Worm (Caenorhabditis elegans) whole organism, L2 larva: ENCODE results near the gene K08E4.7.

ENCODE experiments used
- egl-27 ChIP-seq: sonication (generic microtip); optimal IDR thresholded peaks from 3 replicates; lab custom pipeline; 2017; ENCODE audit warnings: missing biosample characterization, missing genetic modification reagents, missing genetic modification characterization
- elt-3 ChIP-seq: sonication (generic microtip); optimal IDR thresholded peaks from 2 replicates; lab custom pipeline; 2017; ENCODE audit warnings: missing biosample characterization, missing genetic modification characterization
- fos-1 ChIP-seq: fragments of 150-350 bp; optimal IDR thresholded peaks from 2 replicates; lab custom pipeline; 2014; ENCODE audit warnings: missing biosample characterization, missing genetic modification characterization

DNA sequence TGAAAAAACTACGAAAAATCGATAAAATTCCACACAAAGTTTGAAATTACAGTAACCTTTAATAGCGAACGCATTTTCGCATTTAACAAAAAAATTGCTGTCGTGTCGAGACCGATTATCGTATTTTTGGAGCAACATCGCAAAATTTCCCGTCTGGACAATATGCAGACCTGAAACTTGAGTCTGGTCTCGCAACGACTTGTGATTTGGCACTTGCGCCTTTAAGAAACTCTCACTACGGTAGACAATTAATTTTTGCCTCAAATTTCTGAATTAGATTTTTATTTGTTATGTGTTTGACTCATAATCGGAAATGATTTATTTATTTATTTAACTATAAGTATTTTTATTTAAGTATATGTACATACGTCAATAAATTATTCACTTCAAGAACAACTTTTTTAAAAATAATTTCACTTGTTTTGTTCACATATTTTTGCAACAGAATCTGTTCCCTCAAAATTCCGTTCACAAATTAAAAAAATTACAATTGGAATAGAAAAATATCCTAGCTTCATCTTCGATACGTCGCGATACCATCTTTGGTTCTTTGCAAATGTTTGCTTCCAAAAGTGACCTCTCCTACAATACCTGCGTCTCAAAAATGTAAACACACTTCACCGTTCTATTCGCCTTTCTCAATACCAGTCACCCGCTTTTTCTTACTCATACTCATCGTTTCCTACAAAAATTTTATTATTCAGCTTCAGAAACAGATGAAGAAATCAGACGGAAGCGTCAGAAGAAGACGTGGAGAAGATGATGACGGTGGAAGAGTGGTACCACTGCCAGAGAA is 27.8 kb upstream of the K08E4.7 start, which contains the start of gene T12G3.4:
- TF ChIP-seq fos-1 (tag; lab: Kevin White, UChicago) (peak; percentile 1), elt-3 (tag; lab: Kevin White, UChicago) (no peak), egl-27 (no peak)
